Worm (Caenorhabditis elegans): ENCODE results near the gene C04C3.4.

Gene C04C3.4

ce11 chrIV:3383203-3383602, 11.0 kb upstream of the C04C3.4 start:
- TF ChIP-seq che-1 (tag; optimal IDR thresholded peaks at IDR 0.05) (no peak), zip-5 (tag; optimal IDR thresholded peaks at IDR 0.05) (no peak), hlh-30 (tag; optimal IDR thresholded peaks at IDR 0.05; ENCODE audit: insufficient read depth) (no peak), fkh-6 (tag; optimal IDR thresholded peaks at IDR 0.05) (no peak), ceh-19 (GFP tag; optimal IDR thresholded peaks at IDR 0.05) (no peak), K02D7.2 (tag; optimal IDR thresholded peaks at IDR 0.05) (no peak), ets-4 (tag; optimal IDR thresholded peaks at IDR 0.05) (no peak), lim-6 (tag; optimal IDR thresholded peaks at IDR 0.05) (no peak), ahr-1 (tag; optimal IDR thresholded peaks at IDR 0.05) (no peak), syd-9 (tag; optimal IDR thresholded peaks at IDR 0.05) (no peak)

- TF ChIP-seq ttx-3 (tag; optimal IDR thresholded peaks at IDR 0.05) (no peak), odd-2 (tag; optimal IDR thresholded peaks at IDR 0.05) (no peak), pha-4 (tag; optimal IDR thresholded peaks at IDR 0.05) (no peak), ceh-2 (tag; optimal IDR thresholded peaks at IDR 0.05) (no peak), ceh-48 (tag; optimal IDR thresholded peaks at IDR 0.05) (no peak), elt-4 (tag; optimal IDR thresholded peaks at IDR 0.05) (no peak), lin-11 (tag; optimal IDR thresholded peaks at IDR 0.05) (no peak), F13H6.1 (tag; optimal IDR thresholded peaks at IDR 0.05) (no peak), fkh-6 (tag; optimal IDR thresholded peaks at IDR 0.05) (no peak), elt-2 (tag; optimal IDR thresholded peaks at IDR 0.05) (no peak), fax-1 (tag; optimal IDR thresholded peaks at IDR 0.05) (no peak), sox-2 (GFP tag; IDR thresholded peaks at IDR 0.05) (no peak)
These were observed 10.1 kb upstream of the C04C3.4 start, which contains the start of gene B0546.4 for ce11 chrIV:3384047-3384446. Gene B0546.4 (minus strand): TSS chrIV:3384147.

ce11 chrIV:3384593-3384992, 9.6 kb upstream of the C04C3.4 start:
- peak; percentile 5 for TF ChIP-seq pqm-1 (tag; optimal IDR thresholded peaks at IDR 0.05)
- TF ChIP-seq tbx-2 (tag; optimal IDR thresholded peaks at IDR 0.05), result peak; percentile 56
- TF ChIP-seq unc-42 (tag; optimal IDR thresholded peaks at IDR 0.05), result peak; percentile 88
- TF ChIP-seq ceh-48 (tag; optimal IDR thresholded peaks at IDR 0.05), result peak; percentile 10
- TF ChIP-seq ceh-31 (tag; optimal IDR thresholded peaks at IDR 0.05), result peak; percentile 78
- TF ChIP-seq fkh-6 (tag; optimal IDR thresholded peaks at IDR 0.05), result no peak
- no peak for TF ChIP-seq sox-2 (GFP tag; IDR thresholded peaks at IDR 0.05)
- peak; percentile 37 for TF ChIP-seq C08G9.2 (tag; optimal IDR thresholded peaks at IDR 0.05)
- peak; percentile 47 for TF ChIP-seq unc-55 (GFP tag; optimal IDR thresholded peaks at IDR 0.05)
- TF ChIP-seq ceh-2 (tag; optimal IDR thresholded peaks at IDR 0.05), result peak; percentile 44
- no peak for TF ChIP-seq syd-9 (tag; optimal IDR thresholded peaks at IDR 0.05)
- TF ChIP-seq Y22D7AL.16 (tag; optimal IDR thresholded peaks at IDR 0.05), result no peak
- TF ChIP-seq ceh-18 (tag; optimal IDR thresholded peaks at IDR 0.05), result peak; percentile 77
- no peak for TF ChIP-seq ztf-16 (tag; optimal IDR thresholded peaks at IDR 0.05)
- no peak for TF ChIP-seq madf-2 (tag; optimal IDR thresholded peaks at IDR 0.05)
- TF ChIP-seq hlh-30 (tag; optimal IDR thresholded peaks at IDR 0.05; ENCODE audit: insufficient read depth), result peak; percentile 99
- no peak for TF ChIP-seq unc-86 (tag; optimal IDR thresholded peaks at IDR 0.05)
- TF ChIP-seq ceh-34 (tag; optimal IDR thresholded peaks at IDR 0.05), result peak; percentile 79
- peak; percentile 65 for TF ChIP-seq rnt-1 (tag; optimal IDR thresholded peaks at IDR 0.05)
- TF ChIP-seq hlh-8 (tag; optimal IDR thresholded peaks at IDR 0.05), result peak; percentile 43
- TF ChIP-seq nfya-1 (tag; optimal IDR thresholded peaks at IDR 0.05), result peak; percentile 85

ce11 chrIV:3385337-3386215, 8.6 kb upstream of the C04C3.4 start, which contains the start of gene mai-2:
Gene mai-2 (plus strand): TSS chrIV:3385910.
- TF ChIP-seq madf-2 (tag; optimal IDR thresholded peaks at IDR 0.05), result no peak
- TF ChIP-seq che-1 (tag; optimal IDR thresholded peaks at IDR 0.05), result no peak
- no peak for TF ChIP-seq pros-1 (tag; optimal IDR thresholded peaks at IDR 0.05)
- TF ChIP-seq C08G9.2 (tag; optimal IDR thresholded peaks at IDR 0.05), result no peak
- no peak for TF ChIP-seq K09A11.1 (tag; optimal IDR thresholded peaks at IDR 0.05; ENCODE audit: insufficient read depth)
- no peak for TF ChIP-seq hlh-13 (GFP tag; optimal IDR thresholded peaks at IDR 0.05)
- peak; percentile 28 for TF ChIP-seq nfya-1 (tag; optimal IDR thresholded peaks at IDR 0.05)
- TF ChIP-seq T23F11.4 (GFP tag; optimal IDR thresholded peaks at IDR 0.05), result no peak
- TF ChIP-seq unc-55 (GFP tag; optimal IDR thresholded peaks at IDR 0.05), result no peak
- no peak for TF ChIP-seq pqm-1 (tag; optimal IDR thresholded peaks at IDR 0.05)
- peak; percentile 91 for TF ChIP-seq hlh-30 (tag; optimal IDR thresholded peaks at IDR 0.05; ENCODE audit: insufficient read depth)
- no peak for TF ChIP-seq eyg-1 (tag; optimal IDR thresholded peaks at IDR 0.05)
- TF ChIP-seq ref-2 (tag; optimal IDR thresholded peaks at IDR 0.05), result no peak
- TF ChIP-seq hlh-15 (tag; optimal IDR thresholded peaks at IDR 0.05), result no peak
- TF ChIP-seq sox-2 (GFP tag; IDR thresholded peaks at IDR 0.05), result no peak
- TF ChIP-seq nhr-11 (tag; optimal IDR thresholded peaks at IDR 0.05), result no peak
- TF ChIP-seq elt-4 (tag; optimal IDR thresholded peaks at IDR 0.05), result no peak
